Fruit fly (Drosophila melanogaster) whole organism, embryonic: Measurements from ENCODE around the gene Pgls.

Source experiments
- Aef1 ChIP-seq: fragments of 200-800 bp; sonication (Bioruptor generic); IDR thresholded peaks from 3 replicates; pipeline ENCODE4 v1.3.6; 2022; ENCODE audit warnings: missing biosample characterization, missing genetic modification characterization
- B-H1 ChIP-seq: fragments of 200-800 bp; sonication (Bioruptor generic); IDR thresholded peaks from 3 replicates; pipeline ENCODE4 v1.3.6; 2022; ENCODE audit warnings: missing biosample characterization, missing genetic modification characterization
- Bgb ChIP-seq: fragments of 200-800 bp; sonication (Bioruptor generic); IDR thresholded peaks from 2 replicates; pipeline ENCODE4 v1.3.6; 2022; ENCODE audit warnings: missing biosample characterization, missing genetic modification characterization; ENCODE audit not compliant: partially characterized antibody
- Blimp-1 ChIP-seq: fragments of 200-800 bp; sonication (Bioruptor generic); optimal IDR thresholded peaks from 3 replicates; lab custom pipeline; 2018; ENCODE audit warnings: missing biosample characterization, missing genetic modification characterization, mild to moderate bottlenecking, moderate library complexity, missing genetic modification reagents
- CG10147 ChIP-seq: fragments of 200-800 bp; sonication (Bioruptor generic); optimal IDR thresholded peaks from 2 replicates; lab custom pipeline; 2019; ENCODE audit warnings: missing biosample characterization, mild to moderate bottlenecking, missing genetic modification characterization, moderate library complexity
- CG10654 ChIP-seq: fragments of 200-800 bp; sonication (Bioruptor generic); optimal IDR thresholded peaks from 2 replicates; lab custom pipeline; 2016; ENCODE audit warnings: missing biosample characterization, missing genetic modification characterization
- CG10959 ChIP-seq: fragments of 200-800 bp; sonication (Bioruptor generic); IDR thresholded peaks from 2 replicates; pipeline ENCODE4 v1.3.6; 2022; ENCODE audit warnings: missing biosample characterization, missing genetic modification characterization
- CG10979 ChIP-seq: fragments of 200-800 bp; sonication (Bioruptor generic); optimal IDR thresholded peaks from 2 replicates; lab custom pipeline; 2018; ENCODE audit warnings: missing biosample characterization, mild to moderate bottlenecking, missing genetic modification characterization, moderate library complexity
- CG11560 ChIP-seq: fragments of 200-800 bp; sonication (Bioruptor generic); IDR thresholded peaks from 3 replicates; pipeline ENCODE4 v1.3.6; 2022; ENCODE audit warnings: missing biosample characterization, missing genetic modification characterization
- CG12104 ChIP-seq: fragments of 200-800 bp; sonication (Bioruptor generic); optimal IDR thresholded peaks from 3 replicates; lab custom pipeline; 2016; ENCODE audit warnings: missing biosample characterization, missing genetic modification characterization
- CG13775 ChIP-seq: fragments of 200-800 bp; sonication (Bioruptor generic); optimal IDR thresholded peaks from 3 replicates; lab custom pipeline; 2017; ENCODE audit warnings: missing biosample characterization, mild to moderate bottlenecking, missing genetic modification characterization
- CG14860 ChIP-seq: fragments of 200-800 bp; sonication (Bioruptor generic); IDR thresholded peaks from 3 replicates; pipeline ENCODE4 v1.3.6; 2022; ENCODE audit warnings: missing biosample characterization, missing genetic modification characterization; ENCODE audit not compliant: partially characterized antibody
- CG14965 ChIP-seq: fragments of 200-800 bp; sonication (Bioruptor generic); optimal IDR thresholded peaks from 2 replicates; lab custom pipeline; 2016; ENCODE audit warnings: missing biosample characterization, missing genetic modification characterization, borderline replicate concordance
- CG15073 ChIP-seq: fragments of 200-800 bp; sonication (Bioruptor generic); optimal IDR thresholded peaks from 2 replicates; lab custom pipeline; 2016; ENCODE audit warnings: missing biosample characterization, missing genetic modification characterization
- CG17802 ChIP-seq: fragments of 200-800 bp; sonication (Bioruptor generic); optimal IDR thresholded peaks from 2 replicates; lab custom pipeline; 2018; ENCODE audit warnings: missing biosample characterization, mild to moderate bottlenecking, missing genetic modification characterization, moderate library complexity
- CG18476 ChIP-seq: fragments of 200-800 bp; sonication (Bioruptor generic); optimal IDR thresholded peaks from 2 replicates; lab custom pipeline; 2016; ENCODE audit warnings: missing biosample characterization, mild to moderate bottlenecking, missing genetic modification characterization
- CG2712 ChIP-seq: fragments of 200-800 bp; optimal IDR thresholded peaks from 3 replicates; lab custom pipeline; 2019; ENCODE audit warnings: missing biosample characterization, mild to moderate bottlenecking, missing genetic modification characterization, moderate library complexity
- CG30403 ChIP-seq: fragments of 200-800 bp; sonication (Bioruptor generic); optimal IDR thresholded peaks from 3 replicates; lab custom pipeline; 2016; ENCODE audit warnings: missing biosample characterization, missing genetic modification characterization
- CG3407 ChIP-seq: fragments of 200-800 bp; sonication (Bioruptor generic); optimal IDR thresholded peaks from 2 replicates; lab custom pipeline; 2018; ENCODE audit warnings: missing biosample characterization, mild to moderate bottlenecking, missing genetic modification characterization
- CG3726 ChIP-seq: fragments of 200-800 bp; sonication (Bioruptor generic); IDR thresholded peaks from 3 replicates; pipeline ENCODE4, ENCODE4 v1.3.6; 2022; ENCODE audit warnings: missing biosample characterization, missing genetic modification characterization
- CG3838 ChIP-seq: fragments of 200-800 bp; sonication (Bioruptor generic); optimal IDR thresholded peaks from 3 replicates; lab custom pipeline; 2016; ENCODE audit warnings: missing biosample characterization, missing genetic modification characterization
- CG4854 ChIP-seq: fragments of 200-800 bp; sonication (Bioruptor generic); optimal IDR thresholded peaks from 2 replicates; lab custom pipeline; 2016; ENCODE audit warnings: missing biosample characterization, missing genetic modification characterization, inconsistent platforms
- CG6175 ChIP-seq: fragments of 200-800 bp; sonication (Bioruptor generic); IDR thresholded peaks from 3 replicates; pipeline ENCODE4 v1.3.6; 2022; ENCODE audit warnings: missing biosample characterization, missing genetic modification characterization
- CG6689 ChIP-seq: fragments of 200-800 bp; sonication (Bioruptor generic); IDR thresholded peaks from 2 replicates; pipeline ENCODE4 v1.3.6; 2022; ENCODE audit warnings: missing biosample characterization, missing genetic modification characterization
- CG7372 ChIP-seq: fragments of 200-800 bp; sonication (Bioruptor generic); IDR thresholded peaks from 2 replicates; pipeline ENCODE4 v1.3.6; 2022; ENCODE audit warnings: missing biosample characterization, missing genetic modification characterization
- Chrac-16 ChIP-seq: fragments of 200-800 bp; sonication (Bioruptor generic); optimal IDR thresholded peaks from 3 replicates; lab custom pipeline; 2016; ENCODE audit warnings: missing biosample characterization, missing genetic modification characterization
- Doc3 ChIP-seq: fragments of 200-800 bp; sonication (Bioruptor generic); IDR thresholded peaks from 3 replicates; pipeline ENCODE4 v1.3.6; 2022; ENCODE audit warnings: missing biosample characterization, missing genetic modification characterization; ENCODE audit not compliant: partially characterized antibody
- Ets97D ChIP-seq: fragments of 200-800 bp; sonication (Bioruptor generic); optimal IDR thresholded peaks from 3 replicates; lab custom pipeline; 2016; ENCODE audit warnings: missing biosample characterization, missing genetic modification characterization
- HLH4C ChIP-seq: fragments of 200-800 bp; sonication (Bioruptor generic); IDR thresholded peaks from 3 replicates; pipeline ENCODE4 v1.3.6; 2022; ENCODE audit warnings: missing biosample characterization, missing genetic modification characterization; ENCODE audit not compliant: partially characterized antibody
- HLH54F ChIP-seq: fragments of 200-800 bp; sonication (Bioruptor generic); optimal IDR thresholded peaks from 3 replicates; lab custom pipeline; 2016; ENCODE audit warnings: missing biosample characterization, missing genetic modification characterization
- Hr78 ChIP-seq, 2 experiments: fragments of 200-800 bp in 1 of 2; fragments of >200 bp in 1 of 2; sonication (Bioruptor generic) in 1 of 2; optimal IDR thresholded peaks; 2 replicates each; lab custom pipeline; 2017 to 2019; ENCODE audit warnings: missing biosample characterization in 2 of 2, missing genetic modification characterization in 2 of 2, mild to moderate bottlenecking in 1 of 2, moderate library complexity in 1 of 2
- Lim3 ChIP-seq: fragments of 200-800 bp; sonication (Bioruptor generic); IDR thresholded peaks from 2 replicates; pipeline ENCODE4 v1.3.6; 2022; ENCODE audit warnings: missing biosample characterization, missing genetic modification characterization
- NfI ChIP-seq: fragments of 200-800 bp; sonication (Bioruptor generic); optimal IDR thresholded peaks from 3 replicates; lab custom pipeline; 2018; ENCODE audit warnings: missing biosample characterization, mild to moderate bottlenecking, missing genetic modification characterization, moderate library complexity
- TFAM ChIP-seq: fragments of 200-800 bp; sonication (Bioruptor generic); optimal IDR thresholded peaks from 2 replicates; lab custom pipeline; 2017; ENCODE audit warnings: missing biosample characterization, missing genetic modification characterization, inconsistent platforms
- br ChIP-seq: fragments of >200 bp; optimal IDR thresholded peaks from 2 replicates; lab custom pipeline; 2017
- crol ChIP-seq: fragments of 200-800 bp; sonication (Bioruptor generic); IDR thresholded peaks from 2 replicates; pipeline ENCODE4 v1.3.6; 2022; ENCODE audit warnings: missing biosample characterization, missing genetic modification characterization
- dmrt99B ChIP-seq: fragments of 200-800 bp; sonication (Bioruptor generic); optimal IDR thresholded peaks from 2 replicates; lab custom pipeline; 2018; ENCODE audit warnings: missing biosample characterization, mild to moderate bottlenecking, missing genetic modification characterization, moderate library complexity
- eyg ChIP-seq: fragments of 200-800 bp; sonication (Bioruptor generic); optimal IDR thresholded peaks from 3 replicates; lab custom pipeline; 2016; ENCODE audit warnings: missing biosample characterization, missing genetic modification characterization
- ham ChIP-seq: fragments of 200-800 bp; sonication (Bioruptor generic); IDR thresholded peaks from 2 replicates; pipeline ENCODE4 v1.3.6; 2022; ENCODE audit warnings: missing biosample characterization, missing genetic modification characterization
- kah ChIP-seq: fragments of 200-800 bp; sonication (Bioruptor generic); optimal IDR thresholded peaks from 2 replicates; lab custom pipeline; 2018; ENCODE audit warnings: missing biosample characterization, mild to moderate bottlenecking, missing genetic modification characterization
- lilli ChIP-seq: fragments of 200-800 bp; sonication (Bioruptor generic); optimal IDR thresholded peaks from 3 replicates; lab custom pipeline; 2016; ENCODE audit warnings: missing biosample characterization, missing genetic modification characterization
- nmo ChIP-seq: fragments of 200-800 bp; sonication (Bioruptor generic); optimal IDR thresholded peaks from 2 replicates; lab custom pipeline; 2018; ENCODE audit warnings: missing biosample characterization, mild to moderate bottlenecking, missing genetic modification characterization, moderate library complexity
- oc ChIP-seq: fragments of 200-800 bp; sonication (Bioruptor generic); optimal IDR thresholded peaks from 2 replicates; lab custom pipeline; 2018; ENCODE audit warnings: missing biosample characterization, mild to moderate bottlenecking, missing genetic modification characterization, moderate library complexity
- pros ChIP-seq: fragments of 200-800 bp; sonication (Bioruptor generic); optimal IDR thresholded peaks from 3 replicates; lab custom pipeline; 2019; ENCODE audit warnings: missing biosample characterization, mild to moderate bottlenecking, missing genetic modification characterization, moderate library complexity
- pum ChIP-seq: fragments of 200-800 bp; sonication (Bioruptor generic); optimal IDR thresholded peaks from 2 replicates; lab custom pipeline; 2016; ENCODE audit warnings: missing biosample characterization, missing genetic modification characterization
- rib ChIP-seq: fragments of 200-800 bp; sonication (Bioruptor generic); IDR thresholded peaks from 2 replicates; pipeline ENCODE4 v1.3.6; 2022; ENCODE audit warnings: missing biosample characterization, missing genetic modification characterization
- ro ChIP-seq: fragments of 200-800 bp; sonication (Bioruptor generic); IDR thresholded peaks from 2 replicates; pipeline ENCODE4 v1.3.6; 2022; ENCODE audit warnings: missing biosample characterization, missing genetic modification characterization
- shn ChIP-seq: fragments of 200-800 bp; sonication (Bioruptor generic); optimal IDR thresholded peaks from 3 replicates; lab custom pipeline; 2016; ENCODE audit warnings: missing biosample characterization, missing genetic modification characterization
- tgo ChIP-seq: fragments of 200-800 bp; sonication (Bioruptor generic); IDR thresholded peaks from 3 replicates; pipeline ENCODE4 v1.3.6; 2022; ENCODE audit warnings: missing biosample characterization, missing genetic modification characterization
- trh ChIP-seq: fragments of 200-800 bp; sonication (Bioruptor generic); optimal IDR thresholded peaks from 2 replicates; lab custom pipeline; 2016; ENCODE audit warnings: missing biosample characterization, missing genetic modification characterization
- zfh2 ChIP-seq: fragments of 200-800 bp; sonication (Bioruptor generic); optimal IDR thresholded peaks from 2 replicates; lab custom pipeline; 2016; ENCODE audit warnings: missing biosample characterization, missing genetic modification characterization

Gene Pgls

dm6 chrX:10857376-10857775 lies 10.1 kb downstream of the Pgls start, which contains the start of the genes sofe and CG2186 (continued):
- TF ChIP-seq CG7372 (GFP tag; lab: Robert Waterston, UW) = 0 out of 2 replicates have a peak, but pooled peaks have one; percentile 14
- no peak for TF ChIP-seq trh (GFP tag; lab: Kevin White, UChicago)
- peak; percentile 81 for TF ChIP-seq lilli (GFP tag; lab: Kevin White, UChicago)
- no peak for TF ChIP-seq CG3838 (GFP tag; lab: Kevin White, UChicago)
- TF ChIP-seq pros (GFP tag; lab: Kevin White, UChicago) = no peak
- no peak for TF ChIP-seq dmrt99B (tag; lab: Kevin White, UChicago)
- no peak for TF ChIP-seq br (lab: Kevin White, UChicago)
- TF ChIP-seq CG10654 (GFP tag; lab: Kevin White, UChicago) = peak; percentile 46
- no peak for TF ChIP-seq CG11560 (tag; lab: Robert Waterston, UW)
- peak; percentile 79 for TF ChIP-seq Ets97D (GFP tag; lab: Kevin White, UChicago)
- TF ChIP-seq CG14860 (GFP tag; lab: Robert Waterston, UW) = peak; percentile 80
- TF ChIP-seq CG12104 (GFP tag; lab: Kevin White, UChicago) = no peak
- peak; percentile 57 for TF ChIP-seq CG13775 (GFP tag; lab: Kevin White, UChicago)
- peak; percentile 81 for TF ChIP-seq Bgb (GFP tag; lab: Robert Waterston, UW)
- no peak for TF ChIP-seq Hr78 (GFP tag; optimal IDR thresholded peaks at IDR 0.05; lab: Kevin White, UChicago)
- TF ChIP-seq CG2712 (tag; lab: Kevin White, UChicago) = peak; percentile 63
- TF ChIP-seq CG14965 = no peak
- no peak for TF ChIP-seq ro (GFP tag; lab: Robert Waterston, UW)
- peak; percentile 58 for TF ChIP-seq Chrac-16 (GFP tag; lab: Kevin White, UChicago)
- no peak for TF ChIP-seq CG3407 (GFP tag; lab: Kevin White, UChicago)
- 0 out of 3 replicates have a peak, but pooled peaks have one; percentile 20 for TF ChIP-seq Aef1
- peak; percentile 58 for TF ChIP-seq pum (GFP tag; lab: Kevin White, UChicago)
- TF ChIP-seq CG4854 (GFP tag; lab: Kevin White, UChicago) = peak; percentile 15
- TF ChIP-seq CG10147 = peak; percentile 17
- TF ChIP-seq ham (GFP tag; lab: Robert Waterston, UW) = no peak
- TF ChIP-seq Doc3 = peak; percentile 87
- no peak for TF ChIP-seq CG3726 (GFP tag; lab: Robert Waterston, UW)
- TF ChIP-seq CG6689 (GFP tag; lab: Robert Waterston, UW) = peak; percentile 27; the same call in 1 of the 2 replicates
- peak; percentile 80 for TF ChIP-seq CG30403 (GFP tag; lab: Kevin White, UChicago)
- TF ChIP-seq kah (GFP tag; lab: Kevin White, UChicago) = no peak
- TF ChIP-seq HLH54F (GFP tag; lab: Kevin White, UChicago) = peak; percentile 54
- peak; percentile 11 for TF ChIP-seq CG10979 (tag; lab: Kevin White, UChicago)
- TF ChIP-seq HLH4C (GFP tag; lab: Robert Waterston, UW) = peak; percentile 83
- peak; percentile 62 for TF ChIP-seq nmo (GFP tag; lab: Kevin White, UChicago)
- no peak for TF ChIP-seq oc (tag; lab: Kevin White, UChicago)
- TF ChIP-seq Lim3 (GFP tag; lab: Robert Waterston, UW) = no peak
- no peak for TF ChIP-seq TFAM (GFP tag; lab: Kevin White, UChicago)
- TF ChIP-seq zfh2 (GFP tag; lab: Kevin White, UChicago) = peak; percentile 56
- no peak for TF ChIP-seq crol (GFP tag; lab: Robert Waterston, UW)
- 0 out of 3 replicates have a peak, but pooled peaks have one; percentile 41 for TF ChIP-seq tgo
- TF ChIP-seq CG15073 (GFP tag; lab: Kevin White, UChicago) = no peak
- peak; percentile 30 for TF ChIP-seq CG18476
- no peak for TF ChIP-seq CG6175 (GFP tag; lab: Robert Waterston, UW)
- TF ChIP-seq shn (GFP tag; lab: Kevin White, UChicago) = peak; percentile 42
- no peak for TF ChIP-seq CG17802 (tag; lab: Kevin White, UChicago)
- TF ChIP-seq Blimp-1 (GFP tag; lab: Kevin White, UChicago) = no peak
- TF ChIP-seq eyg = no peak
- no peak for TF ChIP-seq rib (GFP tag; lab: Robert Waterston, UW)
- no peak for TF ChIP-seq CG10959
- TF ChIP-seq B-H1 = no peak
- TF ChIP-seq NfI (GFP tag; lab: Kevin White, UChicago) = peak; percentile 42
